Worm (Caenorhabditis elegans) whole organism, young adult: ENCODE results near the gene srm-4.

Experiments used
- C06A6.2 ChIP-seq: fragments of 200-800 bp; sonication (Bioruptor generic); conservative IDR thresholded peaks from 2 replicates; pipeline ENCODE4 v1.3.6; 2022; ENCODE audit warnings: missing genetic modification characterization, missing compliant biosample characterization
- C17E4.6 ChIP-seq: fragments of 200-800 bp; sonication (Bioruptor generic); IDR thresholded peaks from 2 replicates; pipeline ENCODE4 v1.3.6; 2022; ENCODE audit warnings: missing genetic modification reagents, missing genetic modification characterization, missing compliant biosample characterization
- F52B5.7 ChIP-seq: sonication (generic microtip); optimal IDR thresholded peaks from 2 replicates; lab custom pipeline; 2016; ENCODE audit warnings: mild to moderate bottlenecking, missing genetic modification characterization, missing compliant biosample characterization
- F57C9.4 ChIP-seq: sonication (generic microtip); optimal IDR thresholded peaks from 2 replicates; lab custom pipeline; 2017; ENCODE audit warnings: mild to moderate bottlenecking, missing genetic modification characterization, missing compliant biosample characterization
- K11D2.4 ChIP-seq: fragments of 200-800 bp; sonication (Bioruptor generic); IDR thresholded peaks from 2 replicates; pipeline ENCODE4 v1.3.6; 2022; ENCODE audit warnings: missing genetic modification reagents, missing genetic modification characterization, missing compliant biosample characterization
- T07F8.4 ChIP-seq: sonication (generic microtip); optimal IDR thresholded peaks from 2 replicates; lab custom pipeline; 2016; ENCODE audit warnings: mild to moderate bottlenecking, missing genetic modification characterization, moderate library complexity, missing compliant biosample characterization
- Y56A3A.18 ChIP-seq: fragments of 200-800 bp; sonication (Bioruptor generic); IDR thresholded peaks from 2 replicates; pipeline ENCODE4 v1.3.6; 2022; ENCODE audit warnings: missing genetic modification reagents, missing genetic modification characterization, missing compliant biosample characterization
- Y67H2A.10 ChIP-seq: fragments of 200-800 bp; sonication (Bioruptor generic); conservative IDR thresholded peaks from 2 replicates; pipeline ENCODE4 v1.3.6; 2022; ENCODE audit warnings: missing genetic modification reagents, missing genetic modification characterization, missing compliant biosample characterization
- athp-1 ChIP-seq: sonication (generic microtip); optimal IDR thresholded peaks from 2 replicates; lab custom pipeline; 2017; ENCODE audit warnings: mild to moderate bottlenecking, missing genetic modification characterization, missing compliant biosample characterization
- attf-3 ChIP-seq: fragments of 200-800 bp; sonication (Bioruptor generic); conservative IDR thresholded peaks from 2 replicates; pipeline ENCODE4 v1.3.6; 2022; ENCODE audit warnings: missing genetic modification reagents, missing genetic modification characterization, missing compliant biosample characterization
- attf-6 ChIP-seq: fragments of 200-800 bp; sonication (Bioruptor generic); IDR thresholded peaks from 2 replicates; pipeline ENCODE4 v1.3.6; 2022; ENCODE audit warnings: missing genetic modification reagents, missing genetic modification characterization, missing compliant biosample characterization
- ceh-58 ChIP-seq: fragments of 200-800 bp; sonication (Bioruptor generic); IDR thresholded peaks from 2 replicates; pipeline ENCODE4 v1.3.6; 2022; ENCODE audit warnings: missing genetic modification characterization, missing compliant biosample characterization
- ceh-79 ChIP-seq: sonication (generic microtip); optimal IDR thresholded peaks from 2 replicates; lab custom pipeline; 2017; ENCODE audit warnings: mild to moderate bottlenecking, missing genetic modification characterization, missing compliant biosample characterization
- ceh-91 ChIP-seq: fragments of 200-800 bp; sonication (Bioruptor generic); IDR thresholded peaks from 2 replicates; pipeline ENCODE4 v1.3.6; 2022; ENCODE audit warnings: missing genetic modification reagents, missing genetic modification characterization, missing compliant biosample characterization
- dox-1 ChIP-seq: fragments of 200-800 bp; sonication (Bioruptor generic); IDR thresholded peaks from 2 replicates; pipeline ENCODE4 v1.3.6; 2022; ENCODE audit warnings: missing genetic modification reagents, missing genetic modification characterization, missing compliant biosample characterization
- fkh-3 ChIP-seq: sonication (generic microtip); optimal IDR thresholded peaks from 2 replicates; lab custom pipeline; 2016; ENCODE audit warnings: mild to moderate bottlenecking, missing genetic modification characterization, missing compliant biosample characterization
- gei-17 ChIP-seq: fragments of 200-800 bp; sonication (Bioruptor generic); optimal IDR thresholded peaks from 2 replicates; lab custom pipeline; 2018; ENCODE audit warnings: mild to moderate bottlenecking, missing genetic modification characterization, missing compliant biosample characterization
- him-1 ChIP-seq: sonication (generic microtip); optimal IDR thresholded peaks from 2 replicates; lab custom pipeline; 2016; ENCODE audit warnings: missing genotype, missing genetic modification reagents, missing genetic modification characterization, missing compliant biosample characterization
- hmg-1.2 ChIP-seq: fragments of 200-800 bp; sonication (Bioruptor generic); IDR thresholded peaks from 2 replicates; pipeline ENCODE4 v1.3.6; 2022; ENCODE audit warnings: missing genetic modification reagents, missing genetic modification characterization, missing compliant biosample characterization
- hmg-20 ChIP-seq: fragments of 200-800 bp; sonication (Bioruptor generic); IDR thresholded peaks from 2 replicates; pipeline ENCODE4 v1.3.6; 2022; ENCODE audit warnings: missing genetic modification reagents, missing genetic modification characterization, missing compliant biosample characterization
- lag-1 ChIP-seq: fragments of 200-800 bp; sonication (Bioruptor generic); IDR thresholded peaks from 2 replicates; pipeline ENCODE4 v1.3.6; 2022; ENCODE audit warnings: missing genetic modification reagents, missing genetic modification characterization, missing compliant biosample characterization
- lin-26 ChIP-seq: fragments of 200-800 bp; sonication (Bioruptor generic); IDR thresholded peaks from 2 replicates; pipeline ENCODE4 v1.3.6; 2022; ENCODE audit warnings: missing genetic modification reagents, missing genetic modification characterization, missing compliant biosample characterization
- lin-35 ChIP-seq, 3 experiments: fragments of 150-350 bp in 2 of 3; sonication (generic microtip) in 1 of 3; optimal IDR thresholded peaks; 2 replicates each; lab custom pipeline; 2014 to 2018; ENCODE audit warnings: missing biosample characterization in 3 of 3, missing genetic modification characterization in 3 of 3, missing genetic modification reagents in 3 of 3
- lin-54 ChIP-seq: fragments of 200-800 bp; sonication (Bioruptor generic); optimal IDR thresholded peaks from 2 replicates; lab custom pipeline; 2018; ENCODE audit warnings: mild to moderate bottlenecking, missing genetic modification characterization, missing compliant biosample characterization
- lsy-27 ChIP-seq: sonication (generic microtip); optimal IDR thresholded peaks from 2 replicates; lab custom pipeline; 2017; ENCODE audit warnings: missing genetic modification characterization, mild to moderate bottlenecking, missing compliant biosample characterization, antibody characterized with exemption, missing genotype, borderline replicate concordance; ENCODE audit not compliant: insufficient read depth
- madf-8 ChIP-seq: fragments of 200-800 bp; sonication (Bioruptor generic); conservative IDR thresholded peaks from 2 replicates; pipeline ENCODE4 v1.3.6; 2022; ENCODE audit warnings: missing genetic modification reagents, missing genetic modification characterization, missing compliant biosample characterization
- mcd-1 ChIP-seq: fragments of 200-800 bp; sonication (Bioruptor generic); IDR thresholded peaks from 2 replicates; pipeline ENCODE4 v1.3.6; 2022; ENCODE audit warnings: missing genetic modification reagents, missing genetic modification characterization, missing compliant biosample characterization
- mel-28 ChIP-seq: sonication (generic microtip); optimal IDR thresholded peaks from 2 replicates; lab custom pipeline; 2016; ENCODE audit warnings: borderline replicate concordance, mild to moderate bottlenecking, missing genetic modification characterization, missing compliant biosample characterization
- mes-4 ChIP-seq: sonication (generic microtip); optimal IDR thresholded peaks from 2 replicates; lab custom pipeline; 2016; ENCODE audit warnings: missing genotype, missing genetic modification characterization, missing compliant biosample characterization
- nfyb-1 ChIP-seq: fragments of 200-800 bp; sonication (Bioruptor generic); IDR thresholded peaks from 2 replicates; pipeline ENCODE4 v1.3.6; 2022; ENCODE audit warnings: missing genetic modification reagents, missing genetic modification characterization, missing compliant biosample characterization
- nhr-27 ChIP-seq: fragments of 200-800 bp; sonication (Bioruptor generic); optimal IDR thresholded peaks from 2 replicates; lab custom pipeline; 2018; ENCODE audit warnings: mild to moderate bottlenecking, missing genetic modification characterization, moderate library complexity, missing compliant biosample characterization
- nhr-80 ChIP-seq: sonication (generic microtip); optimal IDR thresholded peaks from 2 replicates; lab custom pipeline; 2016; ENCODE audit warnings: missing genetic modification characterization, missing compliant biosample characterization
- pbrm-1 ChIP-seq: fragments of 200-800 bp; sonication (Bioruptor generic); IDR thresholded peaks from 2 replicates; pipeline ENCODE4 v1.3.6; 2022; ENCODE audit warnings: missing genetic modification reagents, missing genetic modification characterization, missing compliant biosample characterization
- rcor-1 ChIP-seq: fragments of 200-800 bp; sonication (Bioruptor generic); IDR thresholded peaks from 2 replicates; pipeline ENCODE4 v1.3.6; 2022; ENCODE audit warnings: missing genetic modification reagents, missing genetic modification characterization, missing compliant biosample characterization
- rec-8 ChIP-seq, 2 experiments: sonication (generic microtip); optimal IDR thresholded peaks; 2 replicates each; lab custom pipeline; 2016; ENCODE audit warnings: mild to moderate bottlenecking in 2 of 2, missing genetic modification characterization in 2 of 2, missing genetic modification reagents in 2 of 2, missing genotype in 2 of 2, missing biosample characterization in 1 of 2, missing compliant biosample characterization in 1 of 2, moderate library complexity in 1 of 2
- snpc-1.1 ChIP-seq: sonication (generic microtip); optimal IDR thresholded peaks from 2 replicates; lab custom pipeline; 2017; ENCODE audit warnings: missing genetic modification characterization, mild to moderate bottlenecking, missing compliant biosample characterization, antibody characterized with exemption, moderate library complexity, missing genotype, missing genetic modification reagents; ENCODE audit not compliant: insufficient read depth
- snpc-4 ChIP-seq, 5 experiments: fragments of 150-350 bp in 1 of 5; sonication (generic microtip) in 4 of 5; optimal IDR thresholded peaks; 2 replicates each; lab custom pipeline; 2014 to 2018; ENCODE audit warnings: missing genetic modification characterization in 5 of 5, missing biosample characterization in 3 of 5, antibody characterized with exemption in 2 of 5, mild to moderate bottlenecking in 2 of 5, missing compliant biosample characterization in 2 of 5, missing genotype in 2 of 5, moderate library complexity in 2 of 5, missing genetic modification reagents in 1 of 5
- somi-1 ChIP-seq: fragments of 200-800 bp; sonication (Bioruptor generic); optimal IDR thresholded peaks from 2 replicates; lab custom pipeline; 2018; ENCODE audit warnings: mild to moderate bottlenecking, missing genetic modification characterization, missing compliant biosample characterization
- tbp1 ChIP-seq: fragments of 200-800 bp; sonication (Bioruptor generic); optimal IDR thresholded peaks from 2 replicates; lab custom pipeline; 2018; ENCODE audit warnings: mild to moderate bottlenecking, missing genetic modification characterization, missing compliant biosample characterization
- tlf-1 ChIP-seq: fragments of 200-800 bp; sonication (Bioruptor generic); optimal IDR thresholded peaks from 2 replicates; lab custom pipeline; 2018; ENCODE audit warnings: mild to moderate bottlenecking, missing genetic modification characterization, missing compliant biosample characterization
- unc-130 ChIP-seq: sonication (generic microtip); optimal IDR thresholded peaks from 2 replicates; lab custom pipeline; 2016; ENCODE audit warnings: missing genetic modification reagents, missing genetic modification characterization, missing compliant biosample characterization
- zfh-2 ChIP-seq: fragments of 200-800 bp; sonication (Bioruptor generic); conservative IDR thresholded peaks from 2 replicates; pipeline ENCODE4 v1.3.6; 2022; ENCODE audit warnings: missing genetic modification reagents, missing genetic modification characterization, missing compliant biosample characterization
- zim-3 ChIP-seq: sonication (generic microtip); optimal IDR thresholded peaks from 2 replicates; lab custom pipeline; 2017; ENCODE audit warnings: mild to moderate bottlenecking, missing genetic modification characterization, moderate library complexity, missing compliant biosample characterization
- ztf-18 ChIP-seq: sonication (generic microtip); optimal IDR thresholded peaks from 2 replicates; lab custom pipeline; 2016; ENCODE audit warnings: missing genotype, mild to moderate bottlenecking, missing genetic modification characterization, missing compliant biosample characterization
- ztf-3 ChIP-seq: fragments of 200-800 bp; sonication (Bioruptor generic); optimal IDR thresholded peaks from 2 replicates; lab custom pipeline; 2018; ENCODE audit warnings: mild to moderate bottlenecking, missing genetic modification characterization, missing compliant biosample characterization

The srm-4 gene

DNA sequence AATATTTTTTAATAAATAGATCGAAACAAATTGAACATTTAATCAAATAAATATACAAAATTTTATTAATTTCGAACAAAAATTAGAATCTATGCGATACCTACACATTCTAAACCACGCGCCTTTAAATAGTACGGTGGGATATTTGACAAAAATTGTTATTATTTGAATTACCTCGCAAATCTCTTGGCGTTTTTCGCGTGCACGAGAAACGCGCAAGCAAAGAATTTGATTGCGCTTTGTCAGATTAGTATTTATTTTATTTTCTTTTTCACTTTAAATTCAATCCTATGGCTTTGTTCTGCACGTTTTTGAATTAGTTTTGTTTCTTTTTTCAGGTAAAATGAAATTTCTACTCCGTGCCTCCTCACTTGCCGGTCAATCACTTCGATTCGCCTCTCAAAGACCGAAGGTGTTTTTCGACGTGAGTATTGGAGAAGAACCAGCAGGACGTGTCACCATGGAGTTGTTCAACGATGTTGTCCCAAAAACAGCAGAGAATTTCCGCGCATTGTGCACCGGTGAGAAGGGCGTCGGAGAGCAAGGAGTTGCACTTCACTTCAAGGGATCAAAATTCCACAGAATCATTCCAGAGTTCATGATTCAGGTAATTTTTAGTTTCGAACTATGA, 22.6 kb downstream of the srm-4 start, which contains the start of gene cyn-1 (continued):
- no peak for TF ChIP-seq C17E4.6 (GFP tag; lab: Robert Waterston, UW)
- TF ChIP-seq tlf-1: no peak
- no peak for TF ChIP-seq mel-28 (tag; lab: Kevin White, UChicago)
- no peak for TF ChIP-seq ztf-3 (GFP tag; lab: Kevin White, UChicago)
- TF ChIP-seq unc-130 (GFP tag; lab: Kevin White, UChicago): peak; percentile 19
- no peak; the same call in 1 of the 2 replicates for TF ChIP-seq lin-26 (GFP tag; lab: Robert Waterston, UW)
- no peak for TF ChIP-seq ceh-58 (GFP tag; lab: Robert Waterston, UW)
- TF ChIP-seq Y56A3A.18 (GFP tag; lab: Robert Waterston, UW): peak; percentile 69; the same call in 1 of the 2 replicates
- no peak for TF ChIP-seq zim-3
- TF ChIP-seq fkh-3 (tag; lab: Kevin White, UChicago): no peak
- TF ChIP-seq F57C9.4: no peak
- TF ChIP-seq somi-1 (GFP tag; lab: Kevin White, UChicago): no peak
- 0 out of 2 replicates have a peak, but pooled peaks have one; percentile 11 for TF ChIP-seq ceh-91 (GFP tag; lab: Robert Waterston, UW)
- no peak for TF ChIP-seq lsy-27 (tag; lab: Kevin White, UChicago)
- TF ChIP-seq lag-1 (GFP tag; lab: Robert Waterston, UW): no peak
- peak; percentile 34; the same call in 1 of the 2 replicates for TF ChIP-seq madf-8 (GFP tag; lab: Robert Waterston, UW)
- peak; percentile 61 to 96 (median 74) for TF ChIP-seq lin-35 (GFP tag; optimal IDR thresholded peaks at IDR 0.05; lab: Kevin White, UChicago)
- peak; percentile 53 for TF ChIP-seq rcor-1 (GFP tag; lab: Robert Waterston, UW)
- peak; percentile 96 for TF ChIP-seq lin-54
- TF ChIP-seq hmg-1.2 (GFP tag; lab: Robert Waterston, UW): peak; percentile 53
- peak; percentile 25; the same call in 1 of the 2 replicates for TF ChIP-seq pbrm-1 (GFP tag; lab: Robert Waterston, UW)
- TF ChIP-seq ztf-18 (tag; lab: Kevin White, UChicago): peak; percentile 96
- no peak for TF ChIP-seq nhr-27 (tag; lab: Kevin White, UChicago)
- TF ChIP-seq athp-1 (tag; lab: Kevin White, UChicago): no peak
- TF ChIP-seq attf-6 (GFP tag; lab: Robert Waterston, UW): no peak
- TF ChIP-seq hmg-20 (GFP tag; lab: Robert Waterston, UW): no peak
- TF ChIP-seq ceh-79: no peak
- peak; percentile 67 for TF ChIP-seq dox-1 (GFP tag; lab: Robert Waterston, UW)
- no peak for TF ChIP-seq T07F8.4 (tag; lab: Kevin White, UChicago)
- TF ChIP-seq him-1 (tag; lab: Kevin White, UChicago): peak; percentile 59
- TF ChIP-seq tbp1: peak; percentile 66
- no peak for TF ChIP-seq nhr-80

DNA sequence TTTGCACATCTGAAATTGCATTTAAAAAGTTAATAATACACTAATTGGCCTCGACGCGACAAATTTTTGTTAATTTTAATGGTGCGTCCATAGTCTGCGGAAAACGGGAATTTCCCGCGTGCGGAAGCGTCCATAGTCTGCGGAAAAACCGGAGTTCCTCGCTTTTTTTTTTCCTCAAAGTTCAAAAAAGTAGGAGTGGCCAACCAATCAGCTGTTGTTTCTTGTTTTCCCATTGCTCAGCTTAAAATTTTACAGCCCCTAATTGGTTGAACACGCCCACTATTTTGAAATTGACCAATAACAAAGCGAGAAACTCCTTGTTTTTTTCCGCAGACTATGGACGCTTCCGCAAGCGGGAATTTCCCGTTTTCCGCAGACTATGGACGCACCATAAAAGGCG, 24.1 kb downstream of the srm-4 start:
- TF ChIP-seq nfyb-1 (GFP tag; lab: Robert Waterston, UW): 0 out of 2 replicates have a peak, but pooled peaks have one; percentile 28

DNA sequence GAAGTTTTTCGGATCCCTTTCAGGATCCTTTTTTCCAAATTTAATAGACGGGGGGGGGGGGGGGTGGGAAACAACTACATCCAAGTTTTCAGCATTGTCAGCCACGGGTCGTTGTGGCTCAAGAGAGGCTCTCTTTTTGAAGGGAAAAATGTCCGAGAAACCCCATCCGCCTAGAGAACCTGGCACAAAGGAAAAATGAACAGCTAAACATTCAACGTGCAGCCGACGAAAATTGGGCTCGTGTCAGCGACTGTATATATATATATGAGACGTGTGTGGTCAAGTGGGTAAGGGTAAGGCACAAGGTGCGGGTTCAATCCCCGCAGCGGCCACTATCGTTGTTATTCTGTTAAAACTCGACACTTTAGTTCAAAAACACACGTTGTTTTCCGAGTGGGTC, 25.4 kb downstream of the srm-4 start, which contains the start of gene Y49A3A.4:
TSS of gene Y49A3A.4 (minus strand) at position 314 of the 400 bp plus-strand sequence.
- no peak for TF ChIP-seq fkh-3 (tag; lab: Kevin White, UChicago)
- no peak for TF ChIP-seq K11D2.4 (GFP tag; lab: Robert Waterston, UW)
- no peak for TF ChIP-seq mcd-1 (GFP tag; lab: Robert Waterston, UW)
- no peak for TF ChIP-seq gei-17 (GFP tag; lab: Kevin White, UChicago)
- TF ChIP-seq mes-4 (tag; lab: Kevin White, UChicago): no peak
- peak; percentile 85 for TF ChIP-seq snpc-1.1 (tag; lab: Kevin White, UChicago)
- 0 out of 2 replicates have a peak, but pooled peaks have one; percentile 23 for TF ChIP-seq zfh-2
- no peak for TF ChIP-seq Y67H2A.10 (GFP tag; lab: Robert Waterston, UW)
- TF ChIP-seq C06A6.2: no peak
- TF ChIP-seq rec-8 (tag; optimal IDR thresholded peaks at IDR 0.05; lab: Kevin White, UChicago): no peak
- TF ChIP-seq snpc-4 (GFP tag; optimal IDR thresholded peaks at IDR 0.05; lab: Kevin White, UChicago): peak; percentile 82
- peak; percentile 77 to 93 (median 83) for TF ChIP-seq snpc-4 (tag; optimal IDR thresholded peaks at IDR 0.05; lab: Kevin White, UChicago)
- no peak for TF ChIP-seq F52B5.7
- TF ChIP-seq attf-3 (GFP tag; lab: Robert Waterston, UW): no peak
- TF ChIP-seq ztf-3 (GFP tag; lab: Kevin White, UChicago): no peak
- TF ChIP-seq attf-6 (GFP tag; lab: Robert Waterston, UW): 0 out of 2 replicates have a peak, but pooled peaks have one; percentile 40
